Worm (Caenorhabditis elegans) whole organism, L4/young adult: ENCODE results near the gene srxa-1.

ENCODE experiments used
- dao-5 ChIP-seq: sonication (generic microtip); optimal IDR thresholded peaks from 2 replicates; lab custom pipeline; 2016; ENCODE audit warnings: missing genotype, missing genetic modification characterization, moderate library complexity, missing compliant biosample characterization
- him-1 ChIP-seq: sonication (generic microtip); optimal IDR thresholded peaks from 2 replicates; lab custom pipeline; 2016; ENCODE audit warnings: missing genotype, missing genetic modification reagents, missing genetic modification characterization, missing compliant biosample characterization

DNA sequence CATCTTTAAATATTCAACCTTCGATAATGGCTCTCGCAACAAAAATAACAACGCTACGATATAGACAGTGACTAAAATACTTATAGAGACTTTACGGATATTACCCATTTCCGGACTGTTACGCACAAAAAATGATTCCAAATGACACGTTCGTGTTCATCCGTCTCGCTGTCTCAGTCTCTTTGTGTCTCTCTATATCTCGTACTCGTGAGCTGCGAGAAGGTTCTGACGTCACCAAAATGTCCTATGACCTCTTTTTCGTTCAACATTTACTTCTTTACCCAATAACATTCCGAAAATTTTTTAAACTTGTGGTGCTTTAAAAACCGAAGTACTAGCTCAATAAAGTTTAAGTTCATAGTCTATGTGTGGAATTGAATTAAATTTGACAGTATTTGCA lies 21.7 kb upstream of the srxa-1 start:
- TF ChIP-seq dao-5 (tag; lab: Kevin White, UChicago) (no peak), him-1 (tag; lab: Kevin White, UChicago) (no peak)
